Fruit fly (Drosophila melanogaster) whole organism, embryonic: ENCODE data around the gene Stat92E.
A peak's percentile ranks its signal among the peaks of the same experiment; 100 is the strongest.

Experiments
- Atf3 ChIP-seq: fragments of 200-800 bp; sonication (Bioruptor generic); optimal IDR thresholded peaks from 3 replicates; lab custom pipeline; 2016; ENCODE audit warnings: missing biosample characterization, missing genetic modification characterization
- Blimp-1 ChIP-seq: fragments of 200-800 bp; sonication (Bioruptor generic); optimal IDR thresholded peaks from 3 replicates; lab custom pipeline; 2018; ENCODE audit warnings: missing biosample characterization, missing genetic modification characterization, mild to moderate bottlenecking, moderate library complexity, missing genetic modification reagents
- CG10209 ChIP-seq: fragments of 200-800 bp; sonication (Bioruptor generic); optimal IDR thresholded peaks from 3 replicates; lab custom pipeline; 2017; ENCODE audit warnings: missing biosample characterization, mild to moderate bottlenecking, missing genetic modification characterization, missing genetic modification reagents
- CG10366 ChIP-seq: fragments of 200-800 bp; sonication (Bioruptor generic); IDR thresholded peaks from 2 replicates; pipeline ENCODE4 v1.3.6; 2022; ENCODE audit warnings: missing biosample characterization, missing genetic modification characterization
- CG11093 ChIP-seq: fragments of 200-800 bp; sonication (Bioruptor generic); IDR thresholded peaks from 3 replicates; pipeline ENCODE4 v1.3.6; 2022; ENCODE audit warnings: missing biosample characterization, missing genetic modification characterization
- CG13424 ChIP-seq: fragments of 200-800 bp; sonication (Bioruptor generic); optimal IDR thresholded peaks from 2 replicates; lab custom pipeline; 2019; ENCODE audit warnings: missing biosample characterization, mild to moderate bottlenecking, missing genetic modification characterization, moderate library complexity
- CG13624 ChIP-seq: fragments of 200-800 bp; sonication (Bioruptor generic); optimal IDR thresholded peaks from 2 replicates; lab custom pipeline; 2016; ENCODE audit warnings: missing biosample characterization, missing genetic modification characterization
- CG13775 ChIP-seq: fragments of 200-800 bp; sonication (Bioruptor generic); optimal IDR thresholded peaks from 3 replicates; lab custom pipeline; 2017; ENCODE audit warnings: missing biosample characterization, mild to moderate bottlenecking, missing genetic modification characterization
- CG17359 ChIP-seq: fragments of 200-800 bp; sonication (Bioruptor generic); optimal IDR thresholded peaks from 3 replicates; lab custom pipeline; 2018; ENCODE audit warnings: missing biosample characterization, mild to moderate bottlenecking, missing genetic modification characterization, moderate library complexity
- CG17802 ChIP-seq: fragments of 200-800 bp; sonication (Bioruptor generic); optimal IDR thresholded peaks from 2 replicates; lab custom pipeline; 2018; ENCODE audit warnings: missing biosample characterization, mild to moderate bottlenecking, missing genetic modification characterization, moderate library complexity
- CG18599 ChIP-seq: fragments of 200-800 bp; sonication (Bioruptor generic); optimal IDR thresholded peaks from 3 replicates; lab custom pipeline; 2017; ENCODE audit warnings: missing biosample characterization, missing genetic modification characterization, mild to moderate bottlenecking, moderate library complexity, missing genetic modification reagents
- CG34224 ChIP-seq: fragments of 200-800 bp; sonication (Bioruptor generic); IDR thresholded peaks from 3 replicates; pipeline ENCODE4 v1.3.6; 2022; ENCODE audit warnings: missing biosample characterization, missing genetic modification characterization; ENCODE audit not compliant: partially characterized antibody
- CG4404 ChIP-seq: fragments of 200-800 bp; sonication (Bioruptor generic); IDR thresholded peaks from 2 replicates; pipeline ENCODE4 v1.3.6; 2022; ENCODE audit warnings: missing biosample characterization, missing genetic modification characterization
- CG4854 ChIP-seq: fragments of 200-800 bp; sonication (Bioruptor generic); optimal IDR thresholded peaks from 2 replicates; lab custom pipeline; 2016; ENCODE audit warnings: missing biosample characterization, missing genetic modification characterization, inconsistent platforms
- CG5180 ChIP-seq: fragments of 200-800 bp; sonication (Bioruptor generic); optimal IDR thresholded peaks from 3 replicates; lab custom pipeline; 2017; ENCODE audit warnings: missing biosample characterization, missing genetic modification characterization, mild to moderate bottlenecking, moderate library complexity, missing genetic modification reagents
- CG6272 ChIP-seq: fragments of 200-800 bp; sonication (Bioruptor generic); IDR thresholded peaks from 2 replicates; pipeline ENCODE4 v1.3.6; 2022; ENCODE audit warnings: missing biosample characterization, missing genetic modification characterization
- CG6765 ChIP-seq: fragments of 200-800 bp; sonication (Bioruptor generic); optimal IDR thresholded peaks from 3 replicates; lab custom pipeline; 2017; ENCODE audit warnings: missing biosample characterization, mild to moderate bottlenecking, missing genetic modification characterization
- CG7357 ChIP-seq: fragments of 200-800 bp; sonication (Bioruptor generic); IDR thresholded peaks from 3 replicates; pipeline ENCODE4 v1.3.6; 2022; ENCODE audit warnings: missing biosample characterization, missing genetic modification characterization
- CG7987 ChIP-seq: fragments of 200-800 bp; sonication (Bioruptor generic); optimal IDR thresholded peaks from 2 replicates; lab custom pipeline; 2018; ENCODE audit warnings: missing biosample characterization, mild to moderate bottlenecking, missing genetic modification characterization, moderate library complexity
- CG8924 ChIP-seq: fragments of 200-800 bp; optimal IDR thresholded peaks from 3 replicates; lab custom pipeline; 2019; ENCODE audit warnings: missing biosample characterization, mild to moderate bottlenecking, missing genetic modification characterization, moderate library complexity
- CG9609 ChIP-seq: fragments of 200-800 bp; sonication (Bioruptor generic); optimal IDR thresholded peaks from 3 replicates; lab custom pipeline; 2016; ENCODE audit warnings: missing biosample characterization, missing genetic modification characterization
- Doc3 ChIP-seq: fragments of 200-800 bp; sonication (Bioruptor generic); IDR thresholded peaks from 3 replicates; pipeline ENCODE4 v1.3.6; 2022; ENCODE audit warnings: missing biosample characterization, missing genetic modification characterization; ENCODE audit not compliant: partially characterized antibody
- Dp ChIP-seq: fragments of 200-800 bp; sonication (Bioruptor generic); optimal IDR thresholded peaks from 2 replicates; lab custom pipeline; 2018; ENCODE audit warnings: missing biosample characterization, mild to moderate bottlenecking, missing genetic modification characterization, moderate library complexity
- Gsc ChIP-seq: fragments of 200-800 bp; sonication (Bioruptor generic); IDR thresholded peaks from 2 replicates; pipeline ENCODE4 v1.3.6; 2022; ENCODE audit warnings: missing biosample characterization, missing genetic modification characterization
- H2.0 ChIP-seq: fragments of 200-800 bp; sonication (Bioruptor generic); IDR thresholded peaks from 2 replicates; pipeline ENCODE4 v1.3.6; 2022; ENCODE audit warnings: missing biosample characterization, missing genetic modification characterization
- Hey ChIP-seq: fragments of 200-800 bp; sonication (Bioruptor generic); optimal IDR thresholded peaks from 3 replicates; lab custom pipeline; 2018; ENCODE audit warnings: missing biosample characterization, mild to moderate bottlenecking, missing genetic modification characterization
- Hr78 ChIP-seq, 2 experiments: fragments of 200-800 bp in 1 of 2; fragments of >200 bp in 1 of 2; sonication (Bioruptor generic) in 1 of 2; optimal IDR thresholded peaks; 2 replicates each; lab custom pipeline; 2017 to 2019; ENCODE audit warnings: missing biosample characterization in 2 of 2, missing genetic modification characterization in 2 of 2, mild to moderate bottlenecking in 1 of 2, moderate library complexity in 1 of 2
- Kr ChIP-seq: fragments of 200-800 bp; sonication (Bioruptor generic); optimal IDR thresholded peaks from 2 replicates; lab custom pipeline; 2017; ENCODE audit warnings: missing biosample characterization, mild to moderate bottlenecking, missing genetic modification characterization
- Lpt ChIP-seq: fragments of >200 bp; optimal IDR thresholded peaks from 2 replicates; lab custom pipeline; 2018; ENCODE audit warnings: missing biosample characterization, missing genetic modification characterization
- NC2α ChIP-seq: fragments of 200-800 bp; sonication (Bioruptor generic); optimal IDR thresholded peaks from 2 replicates; lab custom pipeline; 2016; ENCODE audit warnings: missing biosample characterization, missing genetic modification characterization
- Ravus ChIP-seq: fragments of 200-800 bp; sonication (Bioruptor generic); IDR thresholded peaks from 2 replicates; pipeline ENCODE4 v1.3.6; 2022; ENCODE audit warnings: missing biosample characterization, missing genetic modification characterization
- Scr ChIP-seq: fragments of 200-800 bp; sonication (Bioruptor generic); IDR thresholded peaks from 2 replicates; pipeline ENCODE4 v1.3.6; 2022; ENCODE audit warnings: missing biosample characterization, missing genetic modification characterization; ENCODE audit not compliant: partially characterized antibody
- Spps ChIP-seq: fragments of 200-800 bp; sonication (Bioruptor generic); optimal IDR thresholded peaks from 2 replicates; lab custom pipeline; 2018; ENCODE audit warnings: missing biosample characterization, mild to moderate bottlenecking, missing genetic modification characterization
- Usf ChIP-seq: fragments of 200-800 bp; sonication (Bioruptor generic); optimal IDR thresholded peaks from 2 replicates; lab custom pipeline; 2017; ENCODE audit warnings: missing genotype, missing biosample characterization, missing genetic modification characterization
- al ChIP-seq: fragments of 200-800 bp; sonication (Bioruptor generic); IDR thresholded peaks from 2 replicates; pipeline ENCODE4 v1.3.6; 2022; ENCODE audit warnings: missing biosample characterization, missing genetic modification characterization
- br ChIP-seq: fragments of >200 bp; optimal IDR thresholded peaks from 2 replicates; lab custom pipeline; 2017
- corto ChIP-seq: fragments of 200-800 bp; sonication (Bioruptor generic); optimal IDR thresholded peaks from 2 replicates; lab custom pipeline; 2016; ENCODE audit warnings: missing biosample characterization, mild to moderate bottlenecking, missing genetic modification characterization, moderate library complexity
- croc ChIP-seq: fragments of 200-800 bp; sonication (Bioruptor generic); conservative IDR thresholded peaks from 3 replicates; pipeline ENCODE4 v1.3.6; 2022; ENCODE audit warnings: missing biosample characterization, missing genetic modification characterization
- fru ChIP-seq: fragments of >200 bp; optimal IDR thresholded peaks from 2 replicates; lab custom pipeline; 2017
- ftz-f1 ChIP-seq: fragments of 200-800 bp; sonication (Bioruptor generic); optimal IDR thresholded peaks from 2 replicates; lab custom pipeline; 2016; ENCODE audit warnings: missing biosample characterization, missing genetic modification characterization
- fu2 ChIP-seq: fragments of 200-800 bp; sonication (Bioruptor generic); optimal IDR thresholded peaks from 2 replicates; lab custom pipeline; 2016; ENCODE audit warnings: missing biosample characterization, missing genetic modification characterization
- gt ChIP-seq: fragments of 200-800 bp; sonication (Bioruptor generic); IDR thresholded peaks from 2 replicates; pipeline ENCODE4 v1.3.6; 2022; ENCODE audit warnings: missing biosample characterization, missing genetic modification characterization
- her ChIP-seq: fragments of 200-800 bp; sonication (Bioruptor generic); optimal IDR thresholded peaks from 2 replicates; lab custom pipeline; 2016; ENCODE audit warnings: missing biosample characterization, missing genetic modification characterization
- oc ChIP-seq: fragments of 200-800 bp; sonication (Bioruptor generic); optimal IDR thresholded peaks from 2 replicates; lab custom pipeline; 2018; ENCODE audit warnings: missing biosample characterization, mild to moderate bottlenecking, missing genetic modification characterization, moderate library complexity
- pfk ChIP-seq: fragments of 200-800 bp; sonication (Bioruptor generic); optimal IDR thresholded peaks from 2 replicates; lab custom pipeline; 2018; ENCODE audit warnings: missing biosample characterization, mild to moderate bottlenecking, missing genetic modification characterization, moderate library complexity
- row ChIP-seq: fragments of 200-800 bp; sonication (Bioruptor generic); IDR thresholded peaks from 3 replicates; pipeline ENCODE4 v1.3.6; 2022; ENCODE audit warnings: missing biosample characterization, missing genetic modification characterization
- sd ChIP-seq: fragments of 200-800 bp; sonication (Bioruptor generic); optimal IDR thresholded peaks from 3 replicates; lab custom pipeline; 2018; ENCODE audit warnings: missing biosample characterization, mild to moderate bottlenecking, missing genetic modification characterization, moderate library complexity
- seq ChIP-seq: fragments of 200-800 bp; sonication (Bioruptor generic); IDR thresholded peaks from 2 replicates; pipeline ENCODE4 v1.3.6; 2022; ENCODE audit warnings: missing biosample characterization, missing genetic modification characterization
- toy ChIP-seq: fragments of 200-800 bp; sonication (Bioruptor generic); IDR thresholded peaks from 2 replicates; pipeline ENCODE4 v1.3.6; 2022; ENCODE audit warnings: missing biosample characterization, missing genetic modification characterization
- vfl ChIP-seq: fragments of 200-800 bp; sonication (Bioruptor generic); optimal IDR thresholded peaks from 2 replicates; lab custom pipeline; 2016; ENCODE audit warnings: missing biosample characterization, missing genetic modification characterization
- vnd ChIP-seq: fragments of 200-800 bp; sonication (Bioruptor generic); IDR thresholded peaks from 3 replicates; pipeline ENCODE4 v1.3.6; 2022; ENCODE audit warnings: missing biosample characterization, missing genetic modification characterization; ENCODE audit not compliant: partially characterized antibody
- z ChIP-seq: fragments of 200-800 bp; sonication (Bioruptor generic); IDR thresholded peaks from 3 replicates; pipeline ENCODE4 v1.3.6; 2022; ENCODE audit warnings: missing biosample characterization, missing genetic modification characterization

Stat92E gene

dm6 chr3R:20558106-20558489 lies 6.0 kb upstream of the Stat92E start (continued):
- TF ChIP-seq ftz-f1 (GFP tag; lab: Kevin White, UChicago) (no peak), CG18599 (GFP tag; lab: Kevin White, UChicago) (no peak), CG5180 (GFP tag; lab: Kevin White, UChicago) (peak; percentile 15), gt (no peak), vfl (GFP tag; lab: Kevin White, UChicago) (no peak), toy (no peak), CG34224 (GFP tag; lab: Robert Waterston, UW) (peak; percentile 26; the same call in 2 of the 3 replicates), pfk (GFP tag; lab: Kevin White, UChicago) (no peak), seq (no peak), Usf (GFP tag; lab: Kevin White, UChicago) (no peak), CG7357 (no peak), Atf3 (GFP tag; lab: Kevin White, UChicago) (no peak), Hey (tag; lab: Kevin White, UChicago) (no peak), croc (GFP tag; lab: Robert Waterston, UW) (no peak), row (peak; percentile 5), br (lab: Kevin White, UChicago) (no peak), CG9609 (GFP tag; lab: Kevin White, UChicago) (no peak), fru (lab: Kevin White, UChicago) (no peak), vnd (GFP tag; lab: Robert Waterston, UW) (peak; percentile 23; the same call in 1 of the 3 replicates), CG10366 (GFP tag; lab: Robert Waterston, UW) (no peak), Spps (tag; lab: Kevin White, UChicago) (no peak), CG6272 (GFP tag; lab: Robert Waterston, UW) (no peak; the same call in 1 of the 2 replicates), CG6765 (GFP tag; lab: Kevin White, UChicago) (no peak), corto (GFP tag; lab: Kevin White, UChicago) (no peak), CG13775 (GFP tag; lab: Kevin White, UChicago) (no peak), CG4854 (GFP tag; lab: Kevin White, UChicago) (no peak), sd (tag; lab: Kevin White, UChicago) (no peak), Gsc (GFP tag; lab: Robert Waterston, UW) (no peak), CG10209 (GFP tag; lab: Kevin White, UChicago) (no peak), Scr (GFP tag; lab: Robert Waterston, UW) (peak; percentile 47), Hr78 (GFP tag; optimal IDR thresholded peaks at IDR 0.05; lab: Kevin White, UChicago) (no peak), CG13624 (GFP tag; lab: Kevin White, UChicago) (no peak), fu2 (GFP tag; lab: Kevin White, UChicago) (no peak), al (no peak), H2.0 (GFP tag; lab: Robert Waterston, UW) (peak; percentile 20; the same call in 1 of the 2 replicates), Lpt (GFP tag; lab: Kevin White, UChicago) (no peak), CG7987 (GFP tag; lab: Kevin White, UChicago) (no peak), Ravus (no peak), oc (tag; lab: Kevin White, UChicago) (no peak), CG13424 (tag; lab: Kevin White, UChicago) (no peak), Kr (no peak), Dp (GFP tag; lab: Kevin White, UChicago) (peak; percentile 78), z (GFP tag; lab: Robert Waterston, UW) (no peak), her (no peak), CG17802 (tag; lab: Kevin White, UChicago) (no peak), NC2α (GFP tag; lab: Kevin White, UChicago) (no peak), CG4404 (no peak), CG8924 (no peak), Blimp-1 (GFP tag; lab: Kevin White, UChicago) (no peak), Doc3 (GFP tag; lab: Robert Waterston, UW) (peak; percentile 53), CG11093 (GFP tag; lab: Robert Waterston, UW) (no peak; the same call in 2 of the 3 replicates), CG17359 (no peak)
